Fruit fly (Drosophila melanogaster) whole organism, prepupa: Measurements from ENCODE around the gene pigeon.

Experiments used
- Blimp-1 ChIP-seq: fragments of 200-800 bp; sonication (Bioruptor generic); optimal IDR thresholded peaks from 3 replicates; lab custom pipeline; 2017; ENCODE audit warnings: missing biosample characterization, missing genetic modification characterization, mild to moderate bottlenecking, moderate library complexity, missing genetic modification reagents
- CG10631 ChIP-seq: fragments of 200-800 bp; sonication (Bioruptor generic); optimal IDR thresholded peaks from 2 replicates; lab custom pipeline; 2016; ENCODE audit warnings: missing biosample characterization, missing genetic modification characterization
- CG11902 ChIP-seq: fragments of 200-800 bp; sonication (Bioruptor generic); optimal IDR thresholded peaks from 3 replicates; lab custom pipeline; 2016; ENCODE audit warnings: missing biosample characterization, missing genetic modification characterization
- CG16779 ChIP-seq: fragments of 200-800 bp; sonication (Bioruptor generic); optimal IDR thresholded peaks from 3 replicates; lab custom pipeline; 2017; ENCODE audit warnings: missing biosample characterization, mild to moderate bottlenecking, missing genetic modification characterization
- CG4318 ChIP-seq: fragments of 200-800 bp; sonication (Bioruptor generic); optimal IDR thresholded peaks from 3 replicates; lab custom pipeline; 2017; ENCODE audit warnings: missing biosample characterization, mild to moderate bottlenecking, missing genetic modification characterization
- CG8632 ChIP-seq: fragments of 200-800 bp; sonication (Bioruptor generic); optimal IDR thresholded peaks from 3 replicates; lab custom pipeline; 2016; ENCODE audit warnings: missing biosample characterization, missing genetic modification characterization
- Hr39 ChIP-seq: fragments of 200-800 bp; sonication (Bioruptor generic); optimal IDR thresholded peaks from 2 replicates; lab custom pipeline; 2016; ENCODE audit warnings: missing biosample characterization, missing genetic modification characterization
- OdsH ChIP-seq: fragments of 200-800 bp; sonication (Bioruptor generic); optimal IDR thresholded peaks from 3 replicates; lab custom pipeline; 2016; ENCODE audit warnings: missing biosample characterization, missing genetic modification characterization
- Sox14 ChIP-seq: fragments of 200-800 bp; sonication (Bioruptor generic); optimal IDR thresholded peaks from 3 replicates; lab custom pipeline; 2016; ENCODE audit warnings: missing biosample characterization, missing genetic modification characterization
- Sox15 ChIP-seq: fragments of 200-800 bp; sonication (Bioruptor generic); optimal IDR thresholded peaks from 3 replicates; lab custom pipeline; 2016; ENCODE audit warnings: missing biosample characterization, missing genetic modification characterization
- eg ChIP-seq: fragments of 200-800 bp; sonication (Bioruptor generic); IDR thresholded peaks from 3 replicates; pipeline ENCODE4 v1.3.6; 2022; ENCODE audit warnings: missing biosample characterization, missing genetic modification characterization
- lz ChIP-seq: fragments of 200-800 bp; sonication (Bioruptor generic); optimal IDR thresholded peaks from 3 replicates; lab custom pipeline; 2016; ENCODE audit warnings: missing biosample characterization, missing genetic modification characterization
- net ChIP-seq: fragments of 200-800 bp; sonication (Bioruptor generic); optimal IDR thresholded peaks from 3 replicates; lab custom pipeline; 2016; ENCODE audit warnings: missing biosample characterization, missing genetic modification characterization

DNA sequence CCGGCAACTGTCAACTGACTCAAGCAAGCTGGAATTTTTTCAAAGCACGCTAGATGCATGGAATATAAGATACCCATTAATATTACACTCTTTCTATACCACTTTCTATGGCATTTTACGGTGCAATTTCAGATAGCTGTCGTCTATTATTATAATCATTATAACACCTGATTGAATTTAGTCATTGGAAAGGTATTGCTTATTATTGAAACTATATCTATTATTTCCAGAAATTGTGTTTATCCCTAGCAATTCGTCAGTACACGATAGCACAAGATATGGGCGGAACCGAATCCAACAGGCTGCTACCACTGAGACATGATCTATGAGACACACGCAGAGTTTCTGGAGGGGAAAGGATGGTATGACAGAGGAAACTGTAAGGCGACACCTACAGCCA, 33.6 kb downstream of the pigeon start:
- TF ChIP-seq lz, result no peak
- TF ChIP-seq Sox15, result no peak
- no peak for TF ChIP-seq Sox14 (GFP tag; lab: Kevin White, UChicago)
- TF ChIP-seq net (GFP tag; lab: Kevin White, UChicago), result no peak
- no peak for TF ChIP-seq OdsH
- TF ChIP-seq CG11902 (GFP tag; lab: Kevin White, UChicago), result no peak
- no peak for TF ChIP-seq Hr39 (GFP tag; lab: Kevin White, UChicago)
- no peak for TF ChIP-seq CG10631 (GFP tag; lab: Kevin White, UChicago)
- TF ChIP-seq eg (GFP tag; lab: Robert Waterston, UW), result no peak
- TF ChIP-seq Blimp-1 (GFP tag; lab: Kevin White, UChicago), result no peak
- no peak for TF ChIP-seq CG4318 (GFP tag; lab: Kevin White, UChicago)
- TF ChIP-seq CG8632, result no peak
- no peak for TF ChIP-seq CG16779
